Worm (Caenorhabditis elegans): ENCODE data around the gene C16E9.1.

DNA sequence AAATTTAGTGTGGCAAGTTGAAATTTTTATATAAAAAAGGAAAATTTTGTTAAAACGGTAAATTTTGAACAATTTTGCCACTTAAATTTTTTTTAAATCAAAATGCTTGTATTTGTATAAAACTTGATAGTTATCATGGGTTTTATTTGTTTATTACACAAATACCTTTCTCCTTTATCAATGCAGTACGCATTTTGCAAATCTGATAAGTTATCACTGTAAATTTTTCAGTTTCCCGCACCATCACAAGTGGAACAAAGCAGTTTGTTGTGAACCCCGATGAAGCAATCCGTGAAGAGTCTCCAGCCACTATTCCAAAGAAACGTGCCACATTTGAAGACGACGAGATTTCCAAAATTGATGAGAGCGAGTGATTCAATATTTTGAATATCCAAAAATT lies 19.9 kb upstream of the C16E9.1 start:
- TF ChIP-seq lin-54 (GFP tag; optimal IDR thresholded peaks at IDR 0.05): no peak
- TF ChIP-seq rec-8 (tag; optimal IDR thresholded peaks at IDR 0.05): no peak
- no peak for TF ChIP-seq mes-4 (tag; optimal IDR thresholded peaks at IDR 0.05)
- TF ChIP-seq D2030.7 (GFP tag; IDR thresholded peaks at IDR 0.05): no peak
- no peak for TF ChIP-seq gei-17 (GFP tag; optimal IDR thresholded peaks at IDR 0.05)
- TF ChIP-seq efl-1 (GFP tag; optimal IDR thresholded peaks at IDR 0.05): no peak
- TF ChIP-seq unc-62 (GFP tag; optimal IDR thresholded peaks at IDR 0.05): no peak
- no peak for TF ChIP-seq nhr-179 (tag; optimal IDR thresholded peaks at IDR 0.05)

All from whole organism, young adult.